Worm (Caenorhabditis elegans): ENCODE results near the gene F20D6.6.

ce11 chrV:8161699-8162098 is 2.0 kb downstream of the F20D6.6 start, which contains the start of gene F20D6.5:
- TF ChIP-seq efl-1 (optimal IDR thresholded peaks at IDR 0.05) (no peak), efl-1 (GFP tag; optimal IDR thresholded peaks at IDR 0.05 in 1 of 2) (no peak), tbx-2 (tag; optimal IDR thresholded peaks at IDR 0.05) (no peak), unc-98 (GFP tag; IDR thresholded peaks at IDR 0.05) (no peak), fkh-10 (GFP tag; optimal IDR thresholded peaks at IDR 0.05) (no peak), egl-13 (tag; optimal IDR thresholded peaks at IDR 0.05) (no peak), unc-130 (tag; optimal IDR thresholded peaks at IDR 0.05) (no peak), mdl-1 (tag; optimal IDR thresholded peaks at IDR 0.05) (no peak), ceh-88 (GFP tag; IDR thresholded peaks at IDR 0.05) (no peak), mep-1 (tag; optimal IDR thresholded peaks at IDR 0.05) (no peak), vab-15 (tag; optimal IDR thresholded peaks at IDR 0.05) (no peak), F16B12.6 (tag; optimal IDR thresholded peaks at IDR 0.05) (no peak), lir-3 (tag; optimal IDR thresholded peaks at IDR 0.05; ENCODE audit: poor library complexity) (no peak), ama-1 (optimal IDR thresholded peaks at IDR 0.05) (no peak), lsy-2 (tag; optimal IDR thresholded peaks at IDR 0.05) (no peak)

All from whole organism, L1 larva.